Worm (Caenorhabditis elegans): ENCODE data around the gene glt-6.

DNA sequence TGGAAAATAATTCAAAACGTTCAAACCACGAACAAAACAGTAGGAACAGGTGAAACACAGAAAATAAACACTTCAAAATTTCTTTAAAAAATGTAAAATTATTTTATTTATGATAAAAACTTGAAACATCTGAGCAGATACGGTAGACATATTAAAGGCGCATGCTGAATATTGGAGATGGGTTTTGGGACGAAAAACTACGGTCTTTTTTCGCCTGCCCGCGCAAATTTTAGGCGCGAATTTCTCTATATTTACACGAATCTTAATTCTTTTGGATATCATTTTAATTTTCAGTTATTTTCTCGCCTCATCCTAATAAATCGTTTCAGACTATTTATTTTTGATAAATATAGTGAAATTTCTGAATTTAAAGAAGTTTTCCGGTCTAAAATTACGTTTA lies 25.7 kb upstream of the glt-6 start:
- no peak for TF ChIP-seq pha-4 (tag; optimal IDR thresholded peaks at IDR 0.05)
- TF ChIP-seq sea-2 (GFP tag; optimal IDR thresholded peaks at IDR 0.05), result no peak
- TF ChIP-seq R02D3.7 (tag; optimal IDR thresholded peaks at IDR 0.05), result no peak
- TF ChIP-seq nhr-23 (tag; optimal IDR thresholded peaks at IDR 0.05), result no peak
- no peak for TF ChIP-seq zag-1 (tag; optimal IDR thresholded peaks at IDR 0.05)
- TF ChIP-seq nhr-25 (tag; optimal IDR thresholded peaks at IDR 0.05), result no peak
- no peak for TF ChIP-seq fkh-2 (tag; optimal IDR thresholded peaks at IDR 0.05)

Data from whole organism, L3 larva.